Fruit fly (Drosophila melanogaster): ENCODE results near the gene RpS21.
A peak's percentile ranks its signal among the peaks of the same experiment; 100 is the strongest.

RpS21 gene

dm6 chr2L:2905051-2905446 lies 49.2 kb downstream of the RpS21 start (continued):
- no peak for TF ChIP-seq Fer3 (tag; optimal IDR thresholded peaks at IDR 0.05)
- TF ChIP-seq sim (GFP tag; IDR thresholded peaks at IDR 0.05): no peak
- TF ChIP-seq da (GFP tag; optimal IDR thresholded peaks at IDR 0.05): no peak
- peak; percentile 14 for TF ChIP-seq Meics (GFP tag; optimal IDR thresholded peaks at IDR 0.05)
- no peak for TF ChIP-seq hbn (GFP tag; IDR thresholded peaks at IDR 0.05; ENCODE audit: partially characterized antibody)
- TF ChIP-seq CG10654 (GFP tag; optimal IDR thresholded peaks at IDR 0.05): peak; percentile 23
- TF ChIP-seq Camta (GFP tag; optimal IDR thresholded peaks at IDR 0.05): no peak
- no peak for TF ChIP-seq Vsx1 (GFP tag; optimal IDR thresholded peaks at IDR 0.05)
- TF ChIP-seq CG11247 (GFP tag; IDR thresholded peaks at IDR 0.05): no peak
- TF ChIP-seq vvl (GFP tag; IDR thresholded peaks at IDR 0.05): peak; percentile 77
- TF ChIP-seq trh (GFP tag; optimal IDR thresholded peaks at IDR 0.05): no peak
- TF ChIP-seq jing (GFP tag; optimal IDR thresholded peaks at IDR 0.05): no peak
- no peak for TF ChIP-seq Poxn (GFP tag; IDR thresholded peaks at IDR 0.05)
- TF ChIP-seq CG16815 (GFP tag; optimal IDR thresholded peaks at IDR 0.05): no peak
- TF ChIP-seq Sox100B (GFP tag; optimal IDR thresholded peaks at IDR 0.05): peak; percentile 75
- TF ChIP-seq CG30431 (GFP tag; optimal IDR thresholded peaks at IDR 0.05): no peak
- no peak for TF ChIP-seq bcd (GFP tag; optimal IDR thresholded peaks at IDR 0.05)
- peak; percentile 20; the same call in 1 of the 3 replicates for TF ChIP-seq Aef1 (GFP tag; IDR thresholded peaks at IDR 0.05)
- TF ChIP-seq CG10543 (GFP tag; optimal IDR thresholded peaks at IDR 0.05): no peak
- no peak for TF ChIP-seq CG18476 (GFP tag; optimal IDR thresholded peaks at IDR 0.05)
- TF ChIP-seq jumu (GFP tag; optimal IDR thresholded peaks at IDR 0.05): no peak
- TF ChIP-seq Sry-δ (GFP tag; optimal IDR thresholded peaks at IDR 0.05): no peak
- no peak for TF ChIP-seq CG31365 (tag; optimal IDR thresholded peaks at IDR 0.05)
- TF ChIP-seq MBD-R2 (GFP tag; IDR thresholded peaks at IDR 0.05): no peak
- peak; percentile 33; the same call in 1 of the 3 replicates for TF ChIP-seq zfh1 (GFP tag; IDR thresholded peaks at IDR 0.05)
- no peak for TF ChIP-seq peb (GFP tag; IDR thresholded peaks at IDR 0.05)
- no peak for TF ChIP-seq CG11093 (GFP tag; IDR thresholded peaks at IDR 0.05)
- TF ChIP-seq CG8478 (optimal IDR thresholded peaks at IDR 0.05): no peak
- TF ChIP-seq CG30403 (GFP tag; optimal IDR thresholded peaks at IDR 0.05): peak; percentile 56
- TF ChIP-seq zen (tag; optimal IDR thresholded peaks at IDR 0.05): no peak
- no peak for TF ChIP-seq ash1 (GFP tag; optimal IDR thresholded peaks at IDR 0.05)
- TF ChIP-seq sug (tag; optimal IDR thresholded peaks at IDR 0.05): no peak
- TF ChIP-seq wdn (GFP tag; IDR thresholded peaks at IDR 0.05): no peak
- no peak for TF ChIP-seq Antp (GFP tag; optimal IDR thresholded peaks at IDR 0.05)
- TF ChIP-seq CG34376 (GFP tag; optimal IDR thresholded peaks at IDR 0.05): no peak
- TF ChIP-seq ssp (GFP tag; IDR thresholded peaks at IDR 0.05): peak; percentile 41
- TF ChIP-seq Ada2b (GFP tag; IDR thresholded peaks at IDR 0.05): no peak
- TF ChIP-seq usp (GFP tag; optimal IDR thresholded peaks at IDR 0.05): no peak
- TF ChIP-seq Nf-YA (GFP tag; IDR thresholded peaks at IDR 0.05): peak; percentile 36; the same call in 1 of the 2 replicates
- no peak for TF ChIP-seq Mad (GFP tag; optimal IDR thresholded peaks at IDR 0.05)
- peak; percentile 49 for TF ChIP-seq CG8388 (GFP tag; optimal IDR thresholded peaks at IDR 0.05)
- peak; percentile 17 for TF ChIP-seq odd (GFP tag; optimal IDR thresholded peaks at IDR 0.05)
- no peak for TF ChIP-seq Sry-β (GFP tag; optimal IDR thresholded peaks at IDR 0.05)
- no peak for TF ChIP-seq disco-r (GFP tag; optimal IDR thresholded peaks at IDR 0.05)
- TF ChIP-seq CG4820 (GFP tag; optimal IDR thresholded peaks at IDR 0.05): peak; percentile 12
- TF ChIP-seq grn (GFP tag; optimal IDR thresholded peaks at IDR 0.05): no peak
- TF ChIP-seq ttk (GFP tag; IDR thresholded peaks at IDR 0.05): peak; percentile 63
- no peak for TF ChIP-seq Trl (optimal IDR thresholded peaks at IDR 0.05)
- TF ChIP-seq Trl (GFP tag; optimal IDR thresholded peaks at IDR 0.05): no peak
- no peak for TF ChIP-seq sens (GFP tag)
- no peak for TF ChIP-seq CG10565 (GFP tag; optimal IDR thresholded peaks at IDR 0.05)
- TF ChIP-seq tin (GFP tag; optimal IDR thresholded peaks at IDR 0.05): no peak
- no peak for TF ChIP-seq CG31224 (GFP tag; IDR thresholded peaks at IDR 0.05)
- TF ChIP-seq Xrp1 (GFP tag; IDR thresholded peaks at IDR 0.05): peak; percentile 67

Measured in whole organism, embryonic.